Worm (Caenorhabditis elegans) whole organism, L1 larva: ENCODE measurements around the gene nhr-205.

Experiments
- aly-2 ChIP-seq: fragments of 150-350 bp; optimal IDR thresholded peaks from 2 replicates; lab custom pipeline; 2014; ENCODE audit warnings: missing biosample characterization, missing genetic modification characterization
- ceh-8 ChIP-seq: fragments of 200-800 bp; sonication (Bioruptor generic); optimal IDR thresholded peaks from 2 replicates; lab custom pipeline; 2018; ENCODE audit warnings: mild to moderate bottlenecking, missing genetic modification characterization, moderate library complexity, missing compliant biosample characterization
- dpl-1 ChIP-seq, 3 experiments: fragments of 150-350 bp in 2 of 3; sonication (generic microtip) in 1 of 3; optimal IDR thresholded peaks; 2 replicates each; lab custom pipeline; 2014 to 2017; ENCODE audit warnings: missing biosample characterization in 3 of 3, missing genetic modification characterization in 3 of 3, missing genetic modification reagents in 3 of 3
- fkh-10 ChIP-seq: sonication (generic microtip); optimal IDR thresholded peaks from 2 replicates; lab custom pipeline; 2017; ENCODE audit warnings: missing biosample characterization, missing genetic modification reagents, missing genetic modification characterization
- sup-37 ChIP-seq: fragments of 200-800 bp; sonication (Bioruptor generic); optimal IDR thresholded peaks from 2 replicates; lab custom pipeline; 2018; ENCODE audit warnings: mild to moderate bottlenecking, missing genetic modification characterization, missing compliant biosample characterization
- tbx-2 ChIP-seq: sonication (generic microtip); optimal IDR thresholded peaks from 2 replicates; lab custom pipeline; 2016; ENCODE audit warnings: missing genetic modification characterization, missing compliant biosample characterization
- zag-1 ChIP-seq: fragments of 150-350 bp; optimal IDR thresholded peaks from 2 replicates; lab custom pipeline; 2014; ENCODE audit warnings: missing biosample characterization, missing genetic modification characterization
- zip-4 ChIP-seq: fragments of 200-800 bp; sonication (Bioruptor generic); optimal IDR thresholded peaks from 2 replicates; lab custom pipeline; 2018; ENCODE audit warnings: mild to moderate bottlenecking, missing genetic modification characterization, moderate library complexity, missing compliant biosample characterization

DNA sequence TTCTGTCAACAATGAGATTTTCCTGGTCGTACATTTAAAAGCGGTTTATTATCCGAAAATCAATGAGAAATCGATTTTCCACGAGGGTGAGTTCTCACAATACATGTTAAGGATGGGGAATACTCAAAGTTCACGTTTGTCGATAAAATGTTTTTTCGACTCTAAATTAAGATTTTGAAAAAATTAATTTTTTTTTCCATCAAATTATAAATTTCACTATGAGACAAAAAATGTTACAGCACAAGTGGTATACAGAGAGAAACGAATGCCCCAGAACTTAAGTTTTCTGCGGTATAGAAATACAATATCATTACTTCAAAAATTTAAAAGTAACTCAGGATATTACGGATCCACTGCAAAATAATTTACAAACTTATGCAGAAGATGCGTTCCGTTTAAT is 3.3 kb downstream of the nhr-205 start, which contains the start of gene R04B5.1:
- TF ChIP-seq tbx-2, result no peak
- TF ChIP-seq zip-4, result no peak
- no peak for TF ChIP-seq aly-2 (tag; lab: Kevin White, UChicago)
- TF ChIP-seq dpl-1 (GFP tag; optimal IDR thresholded peaks at IDR 0.05; lab: Kevin White, UChicago), result no peak
- TF ChIP-seq sup-37, result no peak
- no peak for TF ChIP-seq zag-1 (tag; lab: Kevin White, UChicago)
- TF ChIP-seq ceh-8, result no peak
- no peak for TF ChIP-seq fkh-10 (GFP tag; lab: Kevin White, UChicago)
